Fruit fly (Drosophila melanogaster): ENCODE results near the gene usp.

usp gene

dm6 chrX:2009453-2010009 is 32.6 kb downstream of the usp start (continued):
- peak; percentile 65 for TF ChIP-seq achi (GFP tag; optimal IDR thresholded peaks at IDR 0.05)
- peak; percentile 31 for TF ChIP-seq fkh (GFP tag; optimal IDR thresholded peaks at IDR 0.05)
- TF ChIP-seq cyc (GFP tag; optimal IDR thresholded peaks at IDR 0.05): peak; percentile 49
- TF ChIP-seq CG34406 (GFP tag; optimal IDR thresholded peaks at IDR 0.05): peak; percentile 57
- peak; percentile 67 for TF ChIP-seq Sox102F (GFP tag; optimal IDR thresholded peaks at IDR 0.05)
- no peak for TF ChIP-seq Hr38 (GFP tag; optimal IDR thresholded peaks at IDR 0.05)
- peak; percentile 81 for TF ChIP-seq topi (GFP tag; optimal IDR thresholded peaks at IDR 0.05)
- TF ChIP-seq Eip78C (GFP tag): peak; percentile 90
- peak; percentile 64 for TF ChIP-seq eg (GFP tag; IDR thresholded peaks at IDR 0.05)
- TF ChIP-seq Eip93F (GFP tag; optimal IDR thresholded peaks at IDR 0.05): peak; percentile 74
- TF ChIP-seq fd85E (GFP tag; optimal IDR thresholded peaks at IDR 0.05): no peak
- peak; percentile 75 for TF ChIP-seq CG4318 (GFP tag; optimal IDR thresholded peaks at IDR 0.05)
- TF ChIP-seq net (GFP tag; optimal IDR thresholded peaks at IDR 0.05): peak; percentile 79
- peak; percentile 44 for TF ChIP-seq dsx (GFP tag; optimal IDR thresholded peaks at IDR 0.05; ENCODE audit: poor library complexity, severe bottlenecking)
- peak; percentile 64 for TF ChIP-seq CG8632 (GFP tag; optimal IDR thresholded peaks at IDR 0.05)
- TF ChIP-seq svp (GFP tag): peak; percentile 85
- peak; percentile 50 for TF ChIP-seq CG8319 (GFP tag; optimal IDR thresholded peaks at IDR 0.05)
- TF ChIP-seq Met (GFP tag; optimal IDR thresholded peaks at IDR 0.05): peak; percentile 68
- TF ChIP-seq Sox14 (GFP tag; optimal IDR thresholded peaks at IDR 0.05): peak; percentile 59

dm6 chrX:2008953-2009452 is 33.1 kb downstream of the usp start, which contains the start of gene PIG-K:
Gene PIG-K, minus strand, starts transcription at chrX:2009364.
- TF ChIP-seq Hr38 (GFP tag; optimal IDR thresholded peaks at IDR 0.05) (no peak), CG1621 (tag; optimal IDR thresholded peaks at IDR 0.05) (no peak), CG6808 (GFP tag; optimal IDR thresholded peaks at IDR 0.05) (no peak), fd85E (GFP tag; optimal IDR thresholded peaks at IDR 0.05) (no peak), CG6163 (GFP tag; IDR thresholded peaks at IDR 0.05) (no peak), pdm3 (GFP tag; optimal IDR thresholded peaks at IDR 0.05) (no peak), net (GFP tag; optimal IDR thresholded peaks at IDR 0.05) (no peak), lz (GFP tag; optimal IDR thresholded peaks at IDR 0.05) (no peak)

dm6 chrX:2005840-2006239 is 36.3 kb downstream of the usp start:
- TF ChIP-seq CG6163 (GFP tag; IDR thresholded peaks at IDR 0.05) (peak; percentile 66; the same call in 2 of the 3 replicates), fd85E (GFP tag; optimal IDR thresholded peaks at IDR 0.05) (no peak), CG8319 (GFP tag; optimal IDR thresholded peaks at IDR 0.05) (peak; percentile 20), CG10631 (GFP tag; optimal IDR thresholded peaks at IDR 0.05) (no peak), Met (GFP tag; optimal IDR thresholded peaks at IDR 0.05) (peak; percentile 51), fd59A (GFP tag; optimal IDR thresholded peaks at IDR 0.05) (no peak), CG3032 (tag; optimal IDR thresholded peaks at IDR 0.05) (no peak), eg (GFP tag; IDR thresholded peaks at IDR 0.05) (0 out of 3 replicates have a peak, but pooled peaks have one; percentile 23), Ets21C (GFP tag; optimal IDR thresholded peaks at IDR 0.05) (no peak), CG32006 (GFP tag; optimal IDR thresholded peaks at IDR 0.05) (no peak), pdm3 (GFP tag; optimal IDR thresholded peaks at IDR 0.05) (no peak), ss (GFP tag; optimal IDR thresholded peaks at IDR 0.05) (peak in 1 of 2 experiments; percentile 52), lz (GFP tag; optimal IDR thresholded peaks at IDR 0.05) (peak; percentile 61), topi (GFP tag; optimal IDR thresholded peaks at IDR 0.05) (peak; percentile 47), CG7368 (GFP tag; optimal IDR thresholded peaks at IDR 0.05) (peak; percentile 40), Hr4 (GFP tag; optimal IDR thresholded peaks at IDR 0.05) (no peak), CG6792 (GFP tag; optimal IDR thresholded peaks at IDR 0.05) (peak; percentile 37), Ets96B (tag; optimal IDR thresholded peaks at IDR 0.05) (no peak), Hr38 (GFP tag; optimal IDR thresholded peaks at IDR 0.05) (no peak), CG8632 (GFP tag; optimal IDR thresholded peaks at IDR 0.05) (peak; percentile 31), CG11902 (GFP tag; optimal IDR thresholded peaks at IDR 0.05) (no peak), CG15336 (GFP tag; IDR thresholded peaks at IDR 0.05) (no peak), CG6808 (GFP tag; optimal IDR thresholded peaks at IDR 0.05) (peak; percentile 12), vri (GFP tag; optimal IDR thresholded peaks at IDR 0.05) (no peak), CG6276 (GFP tag; optimal IDR thresholded peaks at IDR 0.05) (no peak), esn (GFP tag; optimal IDR thresholded peaks at IDR 0.05) (peak; percentile 65), Sox102F (GFP tag; optimal IDR thresholded peaks at IDR 0.05) (peak; percentile 47), Eip93F (GFP tag; optimal IDR thresholded peaks at IDR 0.05) (no peak), CG11762 (GFP tag; optimal IDR thresholded peaks at IDR 0.05; ENCODE audit: insufficient read depth) (no peak), CG4318 (GFP tag; optimal IDR thresholded peaks at IDR 0.05) (no peak), Sox15 (GFP tag; optimal IDR thresholded peaks at IDR 0.05) (no peak), CG1621 (tag; optimal IDR thresholded peaks at IDR 0.05) (peak; percentile 16), Hr39 (GFP tag; optimal IDR thresholded peaks at IDR 0.05) (no peak), Sox14 (GFP tag; optimal IDR thresholded peaks at IDR 0.05) (no peak), CG8119 (GFP tag; IDR thresholded peaks at IDR 0.05) (no peak), Lpt (GFP tag; optimal IDR thresholded peaks at IDR 0.05) (peak; percentile 0), CG11294 (GFP tag; IDR thresholded peaks at IDR 0.05) (no peak)
